5 worm cellular contexts compared by ENCODE assay signal in genomic region chrIII:13585136-13585535, ce11.
TF ChIP-seq lines count a peak whose summit lies in the region.

No protein-coding gene starts in this region.

TF ChIP-seq in whole organism, L1 larva, 84 proteins besides CTCF, POLR2A, EP300 and RAD21:
- TF ChIP-seq ets-5 (GFP tag; IDR thresholded peaks at IDR 0.05; lab: Robert Waterston, UW) (0 out of 2 replicates have a peak, but pooled peaks have one; percentile 76), mab-9 (GFP tag; IDR thresholded peaks at IDR 0.05; lab: Robert Waterston, UW) (0 out of 2 replicates have a peak, but pooled peaks have one; percentile 36), grh-1 (GFP tag; IDR thresholded peaks at IDR 0.05; lab: Robert Waterston, UW) (peak; percentile 18; the same call in 1 of the 2 replicates)
TF ChIP-seq in whole organism, L1 larva: peak in this region for 3; not testable (repeated sequence) for 81.

TF ChIP-seq in whole organism, L4 larva, 104 proteins besides CTCF, POLR2A, EP300 and RAD21:
- peak; percentile 44; the same call in 1 of the 2 replicates for TF ChIP-seq set-16 (GFP tag; IDR thresholded peaks at IDR 0.05; lab: Robert Waterston, UW)
- TF ChIP-seq hmg-1.1 (GFP tag; IDR thresholded peaks at IDR 0.05; lab: Robert Waterston, UW): peak; percentile 33; the same call in 1 of the 2 replicates
- 0 out of 2 replicates have a peak, but pooled peaks have one; percentile 48 for TF ChIP-seq lim-7 (GFP tag; IDR thresholded peaks at IDR 0.05; lab: Robert Waterston, UW)
- 0 out of 2 replicates have a peak, but pooled peaks have one; percentile 19 for TF ChIP-seq saeg-2 (GFP tag; IDR thresholded peaks at IDR 0.05; lab: Robert Waterston, UW)
- 0 out of 4 replicates have a peak, but pooled peaks of 1 of the 2 experiments have one; percentile 22 for TF ChIP-seq madf-5 (GFP tag; IDR thresholded peaks at IDR 0.05; lab: Robert Waterston, UW)

TF ChIP-seq in whole organism, early embryonic, 17 proteins besides CTCF, POLR2A, EP300 and RAD21:
- TF ChIP-seq tbx-11 (GFP tag; IDR thresholded peaks at IDR 0.05; lab: Robert Waterston, UW): 0 out of 2 replicates have a peak, but pooled peaks have one; percentile 41
- peak; percentile 58 for TF ChIP-seq sea-1 (GFP tag; conservative IDR thresholded peaks at IDR 0.05; lab: Robert Waterston, UW)

TF ChIP-seq in whole organism, midembryonic, 9 proteins besides CTCF, POLR2A, EP300 and RAD21:
- TF ChIP-seq tab-1 (GFP tag; IDR thresholded peaks at IDR 0.05; lab: Robert Waterston, UW) (peak; percentile 73), T22C8.4 (GFP tag; IDR thresholded peaks at IDR 0.05; lab: Robert Waterston, UW) (0 out of 2 replicates have a peak, but pooled peaks have one; percentile 26), klf-2 (GFP tag; conservative IDR thresholded peaks at IDR 0.05; lab: Robert Waterston, UW) (0 out of 2 replicates have a peak, but pooled peaks have one; percentile 17)

TF ChIP-seq in whole organism, young adult, 124 proteins besides CTCF, POLR2A, EP300 and RAD21:
- TF ChIP-seq D2030.7 (GFP tag; IDR thresholded peaks at IDR 0.05; lab: Robert Waterston, UW) (0 out of 2 replicates have a peak, but pooled peaks have one; percentile 14), ztf-28 (GFP tag; IDR thresholded peaks at IDR 0.05; lab: Robert Waterston, UW) (peak; percentile 38; the same call in 1 of the 2 replicates), cebp-2 (GFP tag; IDR thresholded peaks at IDR 0.05; lab: Robert Waterston, UW) (0 out of 2 replicates have a peak, but pooled peaks have one; percentile 39), egl-18 (GFP tag; IDR thresholded peaks at IDR 0.05; lab: Robert Waterston, UW) (peak; percentile 77; the same call in 1 of the 2 replicates)
